Worm (Caenorhabditis elegans): ENCODE measurements around the gene W08A12.2.
A peak's percentile ranks its signal among the peaks of the same experiment; 100 is the strongest.

DNA sequence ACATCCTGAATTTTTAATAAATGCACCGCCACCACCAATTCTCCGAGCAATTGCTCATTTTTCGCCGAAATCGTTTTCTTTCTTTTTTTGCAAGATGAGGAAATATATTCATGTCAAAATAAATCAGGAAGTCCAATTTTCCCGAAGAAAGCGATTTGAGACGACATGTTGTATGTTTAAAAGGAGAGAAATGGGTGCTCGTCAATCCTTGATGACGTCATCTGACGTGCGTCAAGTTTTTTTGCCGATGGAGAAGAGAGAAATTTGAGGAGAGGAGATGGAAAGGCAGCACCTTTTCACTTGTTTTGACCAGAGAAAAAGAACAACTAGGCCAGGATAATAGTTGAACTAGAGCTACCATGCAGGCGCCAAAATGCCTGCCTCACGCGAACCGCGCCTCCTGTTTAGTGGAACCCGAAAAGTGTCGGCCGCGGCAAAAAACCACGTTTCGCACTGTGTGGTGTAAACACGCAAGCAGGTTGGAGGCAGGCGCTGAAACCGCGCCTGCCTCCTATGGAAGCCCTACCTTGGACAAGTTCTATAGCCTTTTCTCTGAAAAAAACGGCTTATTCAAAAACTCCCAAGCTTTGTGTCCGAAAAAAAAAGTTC, 30.7 kb upstream of the W08A12.2 start:
- TF ChIP-seq sox-4 (tag; optimal IDR thresholded peaks at IDR 0.05) (no peak), lin-14 (GFP tag; optimal IDR thresholded peaks at IDR 0.05) (peak; percentile 92), ces-1 (GFP tag; optimal IDR thresholded peaks at IDR 0.05) (no peak), ztf-11 (tag; optimal IDR thresholded peaks at IDR 0.05) (no peak), snpc-4 (tag; optimal IDR thresholded peaks at IDR 0.05) (no peak), nhr-12 (tag; optimal IDR thresholded peaks at IDR 0.05) (no peak), snu-23 (GFP tag; optimal IDR thresholded peaks at IDR 0.05) (peak; percentile 35), unc-62 (GFP tag; optimal IDR thresholded peaks at IDR 0.05) (no peak)

Data from whole organism, L1 larva.